Fruit fly (Drosophila melanogaster) whole organism, pupa: Measurements from ENCODE around the gene CG14221.

ENCODE experiments used
- CG12605 ChIP-seq: fragments of 200-800 bp; sonication (Bioruptor generic); IDR thresholded peaks from 2 replicates; pipeline ENCODE4 v1.3.6; 2022; ENCODE audit warnings: missing biosample characterization, missing genetic modification characterization
- CG32121 ChIP-seq: fragments of 200-800 bp; sonication (Bioruptor generic); IDR thresholded peaks from 2 replicates; pipeline ENCODE4 v1.3.6; 2022; ENCODE audit warnings: missing biosample characterization, missing genetic modification characterization
- CG34367 ChIP-seq: fragments of 200-800 bp; sonication (Bioruptor generic); optimal IDR thresholded peaks from 2 replicates; lab custom pipeline; 2018; ENCODE audit warnings: missing biosample characterization, mild to moderate bottlenecking, missing genetic modification characterization
- CG4496 ChIP-seq: fragments of 200-800 bp; sonication (Bioruptor generic); IDR thresholded peaks from 3 replicates; pipeline ENCODE4 v1.3.6; 2022; ENCODE audit warnings: missing biosample characterization, missing genetic modification characterization
- CG8159 ChIP-seq: fragments of 200-800 bp; sonication (Bioruptor generic); optimal IDR thresholded peaks from 3 replicates; lab custom pipeline; 2018; ENCODE audit warnings: missing biosample characterization, mild to moderate bottlenecking, missing genetic modification characterization, moderate library complexity
- CG8301 ChIP-seq: fragments of 200-800 bp; sonication (Bioruptor generic); optimal IDR thresholded peaks from 2 replicates; lab custom pipeline; 2018; ENCODE audit warnings: missing biosample characterization, mild to moderate bottlenecking, missing genetic modification characterization
- CG9948 ChIP-seq: fragments of 200-800 bp; sonication (Bioruptor generic); optimal IDR thresholded peaks from 2 replicates; lab custom pipeline; 2018; ENCODE audit warnings: missing biosample characterization, mild to moderate bottlenecking, missing genetic modification characterization, moderate library complexity
- D1 ChIP-seq: fragments of 200-800 bp; sonication (Bioruptor generic); optimal IDR thresholded peaks from 2 replicates; lab custom pipeline; 2018; ENCODE audit warnings: missing biosample characterization, mild to moderate bottlenecking, missing genetic modification characterization, moderate library complexity
- EcR ChIP-seq: fragments of 200-800 bp; sonication (Bioruptor generic); optimal IDR thresholded peaks from 3 replicates; lab custom pipeline; 2019; ENCODE audit warnings: missing biosample characterization, missing genetic modification characterization, mild to moderate bottlenecking, moderate library complexity, missing genetic modification reagents
- Ets98B ChIP-seq: fragments of 200-800 bp; sonication (Bioruptor generic); IDR thresholded peaks from 2 replicates; pipeline ENCODE4 v1.3.6; 2022; ENCODE audit warnings: missing biosample characterization, missing genetic modification characterization
- Pif1B ChIP-seq: fragments of 200-800 bp; sonication (Bioruptor generic); optimal IDR thresholded peaks from 3 replicates; lab custom pipeline; 2016; ENCODE audit warnings: missing biosample characterization, missing genetic modification characterization
- Snoo ChIP-seq: fragments of 200-800 bp; sonication (Bioruptor generic); optimal IDR thresholded peaks from 3 replicates; lab custom pipeline; 2017; ENCODE audit warnings: missing biosample characterization, mild to moderate bottlenecking, missing genetic modification characterization, inconsistent platforms
- fd96Ca ChIP-seq: fragments of 200-800 bp; sonication (Bioruptor generic); IDR thresholded peaks from 3 replicates; pipeline ENCODE4 v1.3.6; 2022; ENCODE audit warnings: missing biosample characterization, missing genetic modification characterization

DNA sequence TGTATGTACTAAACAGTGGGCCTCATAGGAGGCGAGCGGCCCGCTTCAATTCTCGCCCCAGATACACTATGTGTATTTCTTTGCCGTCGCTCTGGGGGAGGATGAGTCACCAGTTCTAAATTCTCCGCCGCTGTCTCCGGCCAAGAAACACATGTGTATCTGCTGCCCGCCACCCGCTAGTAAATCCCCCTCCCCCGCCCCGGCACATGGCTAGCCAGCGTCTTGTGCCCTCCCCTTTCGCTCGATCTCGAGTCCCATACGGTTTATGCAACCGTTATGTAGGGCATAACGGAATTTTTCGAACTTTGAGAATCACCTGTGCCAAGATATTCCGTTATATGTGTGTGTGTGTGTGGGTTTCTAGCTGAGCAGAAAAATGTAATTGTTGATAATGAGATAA lies 15.1 kb downstream of the CG14221 start:
- TF ChIP-seq fd96Ca (no peak), CG9948 (tag; lab: Kevin White, UChicago) (no peak), Ets98B (GFP tag; lab: Robert Waterston, UW) (no peak), Pif1B (GFP tag; lab: Kevin White, UChicago) (no peak), CG12605 (no peak), Snoo (tag; lab: Kevin White, UChicago) (no peak), CG4496 (GFP tag; lab: Robert Waterston, UW) (no peak), EcR (GFP tag; lab: Kevin White, UChicago) (no peak), CG32121 (GFP tag; lab: Robert Waterston, UW) (no peak), D1 (tag; lab: Kevin White, UChicago) (no peak), CG8301 (tag; lab: Kevin White, UChicago) (no peak), CG34367 (tag; lab: Kevin White, UChicago) (no peak), CG8159 (tag; lab: Kevin White, UChicago) (no peak)
